Worm (Caenorhabditis elegans) whole organism, L4 larva: Measurements from ENCODE around the gene gst-6.
"Not testable (repeated sequence)": the region's sequence is repeated elsewhere in the genome, so short reads cannot be mapped to it uniquely, and the experiment has no call there.

Source experiments
- F26F4.8 ChIP-seq: fragments of 200-800 bp; sonication (Bioruptor generic); conservative IDR thresholded peaks from 2 replicates; pipeline ENCODE4 v1.3.6; 2022; ENCODE audit warnings: missing genetic modification characterization, missing compliant biosample characterization
- T20F7.1 ChIP-seq: fragments of 200-800 bp; sonication (Bioruptor generic); optimal IDR thresholded peaks from 2 replicates; lab custom pipeline; 2018; ENCODE audit warnings: mild to moderate bottlenecking, missing genetic modification characterization, missing compliant biosample characterization
- Y48G9A.11 ChIP-seq: fragments of 200-800 bp; sonication (Bioruptor generic); IDR thresholded peaks from 2 replicates; pipeline ENCODE4 v1.3.6; 2022; ENCODE audit warnings: missing genetic modification reagents, missing genetic modification characterization, missing compliant biosample characterization
- Y5F2A.4 ChIP-seq: fragments of 200-800 bp; sonication (Bioruptor generic); optimal IDR thresholded peaks from 2 replicates; lab custom pipeline; 2018; ENCODE audit warnings: mild to moderate bottlenecking, missing genetic modification characterization, missing compliant biosample characterization
- Y75B8A.6 ChIP-seq: fragments of 200-800 bp; sonication (Bioruptor generic); IDR thresholded peaks from 2 replicates; pipeline ENCODE4 v1.3.6; 2022; ENCODE audit warnings: missing genetic modification reagents, missing genetic modification characterization, missing compliant biosample characterization
- ZK337.2 ChIP-seq: fragments of 200-800 bp; sonication (Bioruptor generic); IDR thresholded peaks from 2 replicates; pipeline ENCODE4 v1.3.6; 2022; ENCODE audit warnings: missing genetic modification reagents, missing genetic modification characterization, missing compliant biosample characterization
- ZK546.5 ChIP-seq, 2 experiments: sonication (generic microtip); optimal IDR thresholded peaks; 2 replicates each; lab custom pipeline; 2017; ENCODE audit warnings: missing biosample characterization in 2 of 2, missing genetic modification characterization in 2 of 2
- aha-1 ChIP-seq: fragments of 150-350 bp; peaks from one replicate; lab custom pipeline; 2014; ENCODE audit warnings: missing biosample characterization, missing genetic modification characterization
- ama-1 ChIP-seq: fragments of 150-350 bp; optimal IDR thresholded peaks from 2 replicates; lab custom pipeline; 2014; ENCODE audit warnings: inconsistent platforms, mixed read lengths
- attf-4 ChIP-seq: sonication (generic microtip); optimal IDR thresholded peaks from 3 replicates; lab custom pipeline; 2017; ENCODE audit warnings: missing biosample characterization, missing genetic modification characterization
- ceh-20 ChIP-seq: fragments of 200-800 bp; sonication (Bioruptor generic); IDR thresholded peaks from 2 replicates; pipeline ENCODE4 v1.3.6; 2022; ENCODE audit warnings: missing genetic modification reagents, missing genetic modification characterization, missing compliant biosample characterization
- ceh-44 ChIP-seq: fragments of 200-800 bp; sonication (Bioruptor generic); IDR thresholded peaks from 2 replicates; pipeline ENCODE4 v1.3.6; 2022; ENCODE audit warnings: missing genetic modification reagents, missing genetic modification characterization, missing compliant biosample characterization
- ceh-62 ChIP-seq: sonication (generic microtip); optimal IDR thresholded peaks from 2 replicates; lab custom pipeline; 2017; ENCODE audit warnings: missing biosample characterization, missing genetic modification characterization
- ces-1 ChIP-seq: fragments of 150-350 bp; sonication (generic microtip); optimal IDR thresholded peaks from 4 replicates; lab custom pipeline; 2014; ENCODE audit warnings: missing biosample characterization, missing genetic modification reagents, missing genetic modification characterization
- daf-16 ChIP-seq, 3 experiments: sonication (generic microtip); optimal IDR thresholded peaks; 2 replicates each; lab custom pipeline; 2016 to 2017; ENCODE audit warnings: missing genetic modification characterization in 3 of 3, missing genetic modification reagents in 3 of 3, mild to moderate bottlenecking in 2 of 3, missing compliant biosample characterization in 2 of 3, missing biosample characterization in 1 of 3, moderate library complexity in 1 of 3
- daf-8 ChIP-seq: fragments of 200-800 bp; sonication (Bioruptor generic); IDR thresholded peaks from 2 replicates; pipeline ENCODE4 v1.3.6; 2022; ENCODE audit warnings: missing genetic modification characterization, missing compliant biosample characterization
- dmd-6 ChIP-seq: fragments of 200-800 bp; sonication (Bioruptor generic); IDR thresholded peaks from 2 replicates; pipeline ENCODE4 v1.3.6; 2022; ENCODE audit warnings: missing genetic modification reagents, missing genetic modification characterization, missing compliant biosample characterization
- dmd-9 ChIP-seq: fragments of 200-800 bp; sonication (Bioruptor generic); IDR thresholded peaks from 2 replicates; pipeline ENCODE4 v1.3.6; 2022; ENCODE audit warnings: missing genetic modification reagents, missing genetic modification characterization, missing compliant biosample characterization
- duxl-1 ChIP-seq: sonication (generic microtip); optimal IDR thresholded peaks from 2 replicates; lab custom pipeline; 2016; ENCODE audit warnings: mild to moderate bottlenecking, missing genetic modification characterization, moderate library complexity, missing compliant biosample characterization; ENCODE audit not compliant: poor library complexity
- dve-1 ChIP-seq: sonication (generic microtip); optimal IDR thresholded peaks from 2 replicates; lab custom pipeline; 2017; ENCODE audit warnings: antibody characterized with exemption, mild to moderate bottlenecking, missing genetic modification characterization, missing compliant biosample characterization; ENCODE audit not compliant: insufficient read depth
- egl-43 ChIP-seq: fragments of 200-800 bp; sonication (Bioruptor generic); IDR thresholded peaks from 2 replicates; pipeline ENCODE4 v1.3.6; 2022; ENCODE audit warnings: missing genetic modification reagents, missing genetic modification characterization, missing compliant biosample characterization
- fos-1 ChIP-seq: fragments of 150-350 bp; optimal IDR thresholded peaks from 2 replicates; lab custom pipeline; 2014; ENCODE audit warnings: missing biosample characterization, missing genetic modification characterization
- gei-8 ChIP-seq: fragments of 200-800 bp; sonication (Bioruptor generic); optimal IDR thresholded peaks from 2 replicates; lab custom pipeline; 2018; ENCODE audit warnings: mild to moderate bottlenecking, missing genetic modification characterization, missing compliant biosample characterization
- hlh-30 ChIP-seq: sonication (generic microtip); optimal IDR thresholded peaks from 2 replicates; lab custom pipeline; 2017; ENCODE audit warnings: antibody characterized with exemption, mild to moderate bottlenecking, missing genetic modification characterization, missing compliant biosample characterization; ENCODE audit not compliant: insufficient read depth
- jun-1 ChIP-seq: fragments of 150-350 bp; optimal IDR thresholded peaks from 2 replicates; lab custom pipeline; 2014; ENCODE audit warnings: missing biosample characterization, missing genetic modification reagents, missing genetic modification characterization
- lim-7 ChIP-seq: fragments of 200-800 bp; sonication (Bioruptor generic); IDR thresholded peaks from 2 replicates; pipeline ENCODE4 v1.3.6; 2022; ENCODE audit warnings: missing genetic modification characterization, missing compliant biosample characterization
- lin-15B ChIP-seq: fragments of 150-350 bp; sonication (generic microtip); optimal IDR thresholded peaks from 3 replicates; lab custom pipeline; 2014; ENCODE audit warnings: missing biosample characterization, missing genetic modification characterization
- lin-29 ChIP-seq: fragments of 200-800 bp; sonication (Bioruptor generic); IDR thresholded peaks from 2 replicates; pipeline ENCODE4 v1.3.6; 2022; ENCODE audit warnings: missing genetic modification reagents, missing genetic modification characterization, missing compliant biosample characterization
- lin-38 ChIP-seq: fragments of 200-800 bp; sonication (Bioruptor generic); IDR thresholded peaks from 2 replicates; pipeline ENCODE4 v1.3.6; 2022; ENCODE audit warnings: missing genetic modification reagents, missing genetic modification characterization, missing compliant biosample characterization
- lir-3 ChIP-seq: sonication (generic microtip); optimal IDR thresholded peaks from 2 replicates; lab custom pipeline; 2016; ENCODE audit warnings: mild to moderate bottlenecking, missing genetic modification characterization, missing compliant biosample characterization
- madf-5 ChIP-seq, 2 experiments: fragments of 200-800 bp; sonication (Bioruptor generic); IDR thresholded peaks; 2 replicates each; pipeline ENCODE4 v1.3.6; 2022; ENCODE audit warnings: missing compliant biosample characterization in 2 of 2, missing genetic modification characterization in 2 of 2
- mdl-1 ChIP-seq, 2 experiments: fragments of 150-350 bp in 1 of 2; sonication (generic microtip) in 1 of 2; optimal IDR thresholded peaks; 2 replicates each; lab custom pipeline; 2014 to 2017; ENCODE audit warnings: missing biosample characterization in 2 of 2, missing genetic modification characterization in 2 of 2
- mxl-3 ChIP-seq: fragments of 200-800 bp; sonication (Bioruptor generic); optimal IDR thresholded peaks from 2 replicates; lab custom pipeline; 2018; ENCODE audit warnings: mild to moderate bottlenecking, missing genetic modification characterization, missing compliant biosample characterization
- nhr-10 ChIP-seq: fragments of 150-350 bp; optimal IDR thresholded peaks from 2 replicates; lab custom pipeline; 2014; ENCODE audit warnings: missing biosample characterization, missing genetic modification characterization
- nhr-102 ChIP-seq: sonication (generic microtip); optimal IDR thresholded peaks from 2 replicates; lab custom pipeline; 2016; ENCODE audit warnings: mild to moderate bottlenecking, missing genetic modification characterization, moderate library complexity, missing compliant biosample characterization
- nhr-11 ChIP-seq: fragments of 150-350 bp; optimal IDR thresholded peaks from 2 replicates; lab custom pipeline; 2014; ENCODE audit warnings: missing biosample characterization, missing genetic modification characterization
- nhr-237 ChIP-seq: sonication (generic microtip); optimal IDR thresholded peaks from 2 replicates; lab custom pipeline; 2017; ENCODE audit warnings: missing biosample characterization, missing genetic modification characterization
- nhr-48 ChIP-seq: sonication (generic microtip); optimal IDR thresholded peaks from 2 replicates; lab custom pipeline; 2016; ENCODE audit warnings: mild to moderate bottlenecking, missing genetic modification characterization, missing compliant biosample characterization
- nhr-76 ChIP-seq: fragments of 150-350 bp; optimal IDR thresholded peaks from 2 replicates; lab custom pipeline; 2014; ENCODE audit warnings: missing biosample characterization, missing genetic modification characterization
- pha-4 ChIP-seq, 2 experiments: fragments of 150-350 bp in 1 of 2; fragments of 200-800 bp in 1 of 2; sonication (Bioruptor generic) in 1 of 2; IDR thresholded peaks in 1 of 2; optimal IDR thresholded peaks in 1 of 2; 2 replicates each; pipeline versions ENCODE4 v1.3.6 to Lab custom; 2014 to 2022; ENCODE audit warnings: missing genetic modification characterization in 2 of 2, missing genetic modification reagents in 2 of 2, missing biosample characterization in 1 of 2, missing compliant biosample characterization in 1 of 2
- saeg-2 ChIP-seq: fragments of 200-800 bp; sonication (Bioruptor generic); IDR thresholded peaks from 2 replicates; pipeline ENCODE4 v1.3.6; 2022; ENCODE audit warnings: missing genetic modification reagents, missing genetic modification characterization, missing compliant biosample characterization
- unc-62 ChIP-seq, 3 experiments: fragments of 150-350 bp in 1 of 3; sonication (generic microtip); optimal IDR thresholded peaks in 2 of 3; peaks in 1 of 3; 1 replicate in 1 of 3; 2 replicates in 2 of 3; lab custom pipeline; 2014 to 2017; ENCODE audit warnings: missing biosample characterization in 3 of 3, missing genetic modification characterization in 3 of 3, missing genetic modification reagents in 3 of 3, missing genotype in 1 of 3
- zfp-2 ChIP-seq: sonication (generic microtip); optimal IDR thresholded peaks from 2 replicates; lab custom pipeline; 2016; ENCODE audit warnings: mild to moderate bottlenecking, missing genetic modification characterization, missing compliant biosample characterization
- zip-11 ChIP-seq: fragments of 200-800 bp; sonication (Bioruptor generic); IDR thresholded peaks from 2 replicates; pipeline ENCODE4 v1.3.6; 2022; ENCODE audit warnings: missing genetic modification characterization, missing compliant biosample characterization
- zip-2 ChIP-seq: fragments of 150-350 bp; optimal IDR thresholded peaks from 2 replicates; lab custom pipeline; 2014; ENCODE audit warnings: missing biosample characterization, missing genetic modification characterization
- ztf-11 ChIP-seq: fragments of 150-350 bp; optimal IDR thresholded peaks from 2 replicates; lab custom pipeline; 2014; ENCODE audit warnings: missing biosample characterization, missing genetic modification characterization

Gene gst-6

ce11 chrII:4892594-4892993 is 12.9 kb downstream of the gst-6 start, which contains the start of gene msp-33:
msp-33 (minus strand) TSS chrII:4892694.
- TF ChIP-seq lim-7 (GFP tag; lab: Robert Waterston, UW) (no peak), aha-1 (tag; lab: Kevin White, UChicago) (peak; percentile 1)

- TF ChIP-seq gei-8 (GFP tag; lab: Kevin White, UChicago); ceh-20 (GFP tag; lab: Robert Waterston, UW); ceh-44 (GFP tag; lab: Robert Waterston, UW): not testable (repeated sequence)
- TF ChIP-seq, all 104 proteins: peak for 0; not testable (repeated sequence) for 104
These were observed 18.8 kb downstream of the gst-6 start, which contains the start of gene msp-32 for ce11 chrII:4898529-4898928. msp-32 (plus strand) TSS chrII:4898829.

- TF ChIP-seq ZK546.5 (tag; optimal IDR thresholded peaks at IDR 0.05; lab: Kevin White, UChicago) (no peak), Y75B8A.6 (no peak), T20F7.1 (GFP tag; lab: Kevin White, UChicago) (peak; percentile 66), nhr-10 (no peak), dmd-6 (GFP tag; lab: Robert Waterston, UW) (no peak), ztf-11 (tag; lab: Kevin White, UChicago) (no peak), lin-38 (GFP tag; lab: Robert Waterston, UW) (peak; percentile 77), lir-3 (tag; lab: Kevin White, UChicago) (no peak), duxl-1 (no peak), lin-29 (GFP tag; lab: Robert Waterston, UW) (no peak), nhr-11 (tag; lab: Kevin White, UChicago) (no peak), ces-1 (GFP tag; lab: Kevin White, UChicago) (no peak), nhr-48 (tag; lab: Kevin White, UChicago) (peak; percentile 1), nhr-76 (tag; lab: Kevin White, UChicago) (no peak), aha-1 (tag; lab: Kevin White, UChicago) (peak; percentile 49), saeg-2 (no peak), mdl-1 (tag; optimal IDR thresholded peaks at IDR 0.05; lab: Kevin White, UChicago) (no peak), hlh-30 (tag; lab: Kevin White, UChicago) (peak; percentile 43), zip-11 (no peak), dve-1 (tag; lab: Kevin White, UChicago) (peak; percentile 58), unc-62 (GFP tag; optimal IDR thresholded peaks at IDR 0.05 in 1 of 2; lab: Kevin White, UChicago) (no peak), unc-62 (tag; optimal IDR thresholded peaks at IDR 0.05; lab: Kevin White, UChicago) (no peak), ZK337.2 (GFP tag; lab: Robert Waterston, UW) (no peak), zip-2 (tag; lab: Kevin White, UChicago) (no peak), pha-4 (GFP tag; IDR thresholded peaks at IDR 0.05; lab: Robert Waterston, UW) (peak; percentile 22; the same call in 1 of the 2 replicates), pha-4 (tag; optimal IDR thresholded peaks at IDR 0.05; lab: Kevin White, UChicago) (no peak), attf-4 (tag; lab: Kevin White, UChicago) (no peak), madf-5 (GFP tag; IDR thresholded peaks at IDR 0.05; lab: Robert Waterston, UW) (no peak), F26F4.8 (no peak), daf-16 (GFP tag; optimal IDR thresholded peaks at IDR 0.05; lab: Kevin White, UChicago) (no peak), daf-16 (tag; optimal IDR thresholded peaks at IDR 0.05; lab: Kevin White, UChicago) (peak; percentile 29), mxl-3 (no peak), jun-1 (tag; lab: Kevin White, UChicago) (no peak), Y5F2A.4 (no peak), nhr-237 (tag; lab: Kevin White, UChicago) (no peak), daf-8 (no peak), lim-7 (GFP tag; lab: Robert Waterston, UW) (no peak), lin-15B (tag; lab: Kevin White, UChicago) (no peak), Y48G9A.11 (no peak), nhr-102 (tag; lab: Kevin White, UChicago) (peak; percentile 16), ama-1 (peak; percentile 62), zfp-2 (no peak), ceh-62 (no peak), dmd-9 (GFP tag; lab: Robert Waterston, UW) (no peak), fos-1 (tag; lab: Kevin White, UChicago) (no peak), egl-43 (GFP tag; lab: Robert Waterston, UW) (no peak)
These were observed 22.3 kb downstream of the gst-6 start, which contains the start of gene R05F9.9 for ce11 chrII:4902035-4902434. R05F9.9 (minus strand) TSS chrII:4902100.
